Worm (Caenorhabditis elegans) whole organism, late embryonic: ENCODE data around the gene pole-2.

ENCODE experiments used
- nhr-11 ChIP-seq: fragments of 150-350 bp; optimal IDR thresholded peaks from 2 replicates; lab custom pipeline; 2014; ENCODE audit warnings: missing biosample characterization, missing genetic modification characterization
- tbx-2 ChIP-seq: sonication (generic microtip); optimal IDR thresholded peaks from 2 replicates; lab custom pipeline; 2016; ENCODE audit warnings: missing genetic modification characterization, missing compliant biosample characterization

DNA sequence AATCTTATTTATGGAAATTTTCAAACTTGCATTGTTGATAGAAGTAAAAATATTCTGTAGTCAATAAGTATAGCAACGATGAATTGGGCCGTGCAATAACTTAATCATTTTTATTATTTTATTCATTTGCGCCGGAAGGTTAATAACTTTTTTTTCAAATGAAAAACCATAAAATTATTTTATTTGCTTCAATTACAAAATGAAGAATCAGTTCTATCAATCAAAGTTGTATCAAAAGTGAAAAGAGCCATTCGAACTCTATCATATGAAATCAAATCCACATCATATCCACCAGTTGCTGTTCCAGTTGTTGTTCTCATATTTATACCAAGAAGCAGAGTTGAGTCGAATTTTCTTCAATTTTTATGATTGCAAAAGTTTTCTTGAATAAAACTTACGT, 37.9 kb downstream of the pole-2 start, which contains the start of gene cyp-33E1:
- no peak for TF ChIP-seq nhr-11 (tag; lab: Kevin White, UChicago)
- no peak for TF ChIP-seq tbx-2 (tag; lab: Kevin White, UChicago)
